Fruit fly (Drosophila melanogaster) whole organism, embryonic: ENCODE data around the gene CG43672.

Experiments used
- Adf1 ChIP-seq: fragments of 200-800 bp; sonication (Bioruptor generic); IDR thresholded peaks from 2 replicates; pipeline ENCODE4 v1.3.6; 2022; ENCODE audit warnings: missing biosample characterization, missing genetic modification characterization
- Asciz ChIP-seq: fragments of 200-800 bp; sonication (Bioruptor generic); optimal IDR thresholded peaks from 2 replicates; lab custom pipeline; 2017; ENCODE audit warnings: missing biosample characterization, mild to moderate bottlenecking, missing genetic modification characterization, missing genetic modification reagents
- BEAF-32 ChIP-seq: fragments of 200-800 bp; sonication (Bioruptor generic); optimal IDR thresholded peaks from 3 replicates; lab custom pipeline; 2017; ENCODE audit warnings: missing biosample characterization, missing genetic modification characterization, mild to moderate bottlenecking, moderate library complexity, missing genetic modification reagents
- Bgb ChIP-seq: fragments of 200-800 bp; sonication (Bioruptor generic); IDR thresholded peaks from 2 replicates; pipeline ENCODE4 v1.3.6; 2022; ENCODE audit warnings: missing biosample characterization, missing genetic modification characterization; ENCODE audit not compliant: partially characterized antibody
- CG12659 ChIP-seq: fragments of 200-800 bp; sonication (Bioruptor generic); optimal IDR thresholded peaks from 3 replicates; lab custom pipeline; 2017; ENCODE audit warnings: mild to moderate bottlenecking, missing biosample characterization, missing genetic modification reagents, missing genetic modification characterization
- CG15073 ChIP-seq: fragments of 200-800 bp; sonication (Bioruptor generic); optimal IDR thresholded peaks from 2 replicates; lab custom pipeline; 2016; ENCODE audit warnings: missing biosample characterization, missing genetic modification characterization
- CG15514 ChIP-seq: fragments of 200-800 bp; sonication (Bioruptor generic); optimal IDR thresholded peaks from 3 replicates; lab custom pipeline; 2017; ENCODE audit warnings: missing biosample characterization, missing genetic modification characterization, mild to moderate bottlenecking, moderate library complexity, missing genetic modification reagents
- CG17328 ChIP-seq: fragments of 200-800 bp; sonication (Bioruptor generic); IDR thresholded peaks from 2 replicates; pipeline ENCODE4 v1.3.6; 2022; ENCODE audit warnings: missing biosample characterization, missing genetic modification characterization
- CG2202 ChIP-seq: fragments of 200-800 bp; sonication (Bioruptor generic); optimal IDR thresholded peaks from 2 replicates; lab custom pipeline; 2018; ENCODE audit warnings: missing biosample characterization, mild to moderate bottlenecking, missing genetic modification characterization
- CG30403 ChIP-seq: fragments of 200-800 bp; sonication (Bioruptor generic); optimal IDR thresholded peaks from 3 replicates; lab custom pipeline; 2016; ENCODE audit warnings: missing biosample characterization, missing genetic modification characterization
- CG3065 ChIP-seq: fragments of 200-800 bp; sonication (Bioruptor generic); optimal IDR thresholded peaks from 2 replicates; lab custom pipeline; 2016; ENCODE audit warnings: missing biosample characterization, missing genetic modification characterization
- CG31388 ChIP-seq: fragments of 200-800 bp; sonication (Bioruptor generic); optimal IDR thresholded peaks from 2 replicates; lab custom pipeline; 2016; ENCODE audit warnings: missing biosample characterization, missing genetic modification characterization
- CG34376 ChIP-seq: fragments of 200-800 bp; sonication (Bioruptor generic); optimal IDR thresholded peaks from 2 replicates; lab custom pipeline; 2018; ENCODE audit warnings: missing biosample characterization, mild to moderate bottlenecking, missing genetic modification characterization
- CG4707 ChIP-seq: fragments of 200-800 bp; sonication (Bioruptor generic); optimal IDR thresholded peaks from 2 replicates; lab custom pipeline; 2018; ENCODE audit warnings: missing biosample characterization, mild to moderate bottlenecking, missing genetic modification characterization, moderate library complexity
- CG5953 ChIP-seq: fragments of 200-800 bp; sonication (Bioruptor generic); IDR thresholded peaks from 2 replicates; pipeline ENCODE4 v1.3.6; 2022; ENCODE audit warnings: missing biosample characterization, missing genetic modification characterization
- CG6765 ChIP-seq: fragments of 200-800 bp; sonication (Bioruptor generic); optimal IDR thresholded peaks from 3 replicates; lab custom pipeline; 2017; ENCODE audit warnings: missing biosample characterization, mild to moderate bottlenecking, missing genetic modification characterization
- CG6791 ChIP-seq: fragments of 200-800 bp; sonication (Bioruptor generic); IDR thresholded peaks from 3 replicates; pipeline ENCODE4 v1.3.6; 2022; ENCODE audit warnings: missing biosample characterization, missing genetic modification characterization; ENCODE audit not compliant: partially characterized antibody
- CG9932 ChIP-seq: fragments of 200-800 bp; sonication (Bioruptor generic); IDR thresholded peaks from 2 replicates; pipeline ENCODE4 v1.3.6; 2022; ENCODE audit warnings: missing biosample characterization, missing genetic modification characterization
- D19A ChIP-seq: fragments of 200-800 bp; optimal IDR thresholded peaks from 3 replicates; lab custom pipeline; 2019; ENCODE audit warnings: missing biosample characterization, mild to moderate bottlenecking, missing genetic modification characterization, moderate library complexity
- Deaf1 ChIP-seq: fragments of 200-800 bp; optimal IDR thresholded peaks from 3 replicates; lab custom pipeline; 2019; ENCODE audit warnings: missing biosample characterization, mild to moderate bottlenecking, missing genetic modification characterization, moderate library complexity
- Doc3 ChIP-seq: fragments of 200-800 bp; sonication (Bioruptor generic); IDR thresholded peaks from 3 replicates; pipeline ENCODE4 v1.3.6; 2022; ENCODE audit warnings: missing biosample characterization, missing genetic modification characterization; ENCODE audit not compliant: partially characterized antibody
- Dp ChIP-seq: fragments of 200-800 bp; sonication (Bioruptor generic); optimal IDR thresholded peaks from 2 replicates; lab custom pipeline; 2018; ENCODE audit warnings: missing biosample characterization, mild to moderate bottlenecking, missing genetic modification characterization, moderate library complexity
- HLH4C ChIP-seq: fragments of 200-800 bp; sonication (Bioruptor generic); IDR thresholded peaks from 3 replicates; pipeline ENCODE4 v1.3.6; 2022; ENCODE audit warnings: missing biosample characterization, missing genetic modification characterization; ENCODE audit not compliant: partially characterized antibody
- MBD-R2 ChIP-seq: fragments of 200-800 bp; sonication (Bioruptor generic); IDR thresholded peaks from 2 replicates; pipeline ENCODE4 v1.3.6; 2022; ENCODE audit warnings: missing biosample characterization, missing genetic modification characterization
- MESR4 ChIP-seq: fragments of 200-800 bp; sonication (Bioruptor generic); optimal IDR thresholded peaks from 2 replicates; lab custom pipeline; 2018; ENCODE audit warnings: missing biosample characterization, mild to moderate bottlenecking, missing genetic modification characterization, moderate library complexity
- Mes4 ChIP-seq: fragments of 200-800 bp; sonication (Bioruptor generic); optimal IDR thresholded peaks from 2 replicates; lab custom pipeline; 2016; ENCODE audit warnings: missing biosample characterization, missing genetic modification characterization
- Myb ChIP-seq: fragments of 200-800 bp; sonication (Bioruptor generic); optimal IDR thresholded peaks from 2 replicates; lab custom pipeline; 2016; ENCODE audit warnings: missing biosample characterization, missing genetic modification characterization
- NC2α ChIP-seq: fragments of 200-800 bp; sonication (Bioruptor generic); optimal IDR thresholded peaks from 2 replicates; lab custom pipeline; 2016; ENCODE audit warnings: missing biosample characterization, missing genetic modification characterization
- Oaz ChIP-seq: fragments of 200-800 bp; sonication (Bioruptor generic); IDR thresholded peaks from 2 replicates; pipeline ENCODE4 v1.3.6; 2022; ENCODE audit warnings: missing biosample characterization, missing genetic modification characterization
- amos ChIP-seq: fragments of 200-800 bp; sonication (Bioruptor generic); IDR thresholded peaks from 2 replicates; pipeline ENCODE4 v1.3.6; 2022; ENCODE audit warnings: missing biosample characterization, missing genetic modification characterization; ENCODE audit not compliant: partially characterized antibody
- ash1 ChIP-seq: fragments of 200-800 bp; sonication (Bioruptor generic); optimal IDR thresholded peaks from 2 replicates; lab custom pipeline; 2018; ENCODE audit warnings: missing biosample characterization, mild to moderate bottlenecking, missing genetic modification characterization
- fd3F ChIP-seq: fragments of 200-800 bp; sonication (Bioruptor generic); optimal IDR thresholded peaks from 2 replicates; lab custom pipeline; 2018; ENCODE audit warnings: missing biosample characterization, mild to moderate bottlenecking, missing genetic modification characterization, moderate library complexity
- gsb-n ChIP-seq: fragments of 200-800 bp; sonication (Bioruptor generic); optimal IDR thresholded peaks from 3 replicates; lab custom pipeline; 2018; ENCODE audit warnings: missing biosample characterization, mild to moderate bottlenecking, missing genetic modification characterization
- hb ChIP-seq: fragments of 200-800 bp; sonication (Bioruptor generic); IDR thresholded peaks from 3 replicates; pipeline ENCODE4 v1.3.6; 2022; ENCODE audit warnings: missing biosample characterization, missing genetic modification characterization; ENCODE audit not compliant: partially characterized antibody
- hbn ChIP-seq: fragments of 200-800 bp; sonication (Bioruptor generic); IDR thresholded peaks from 2 replicates; pipeline ENCODE4 v1.3.6; 2022; ENCODE audit warnings: missing biosample characterization, missing genetic modification characterization; ENCODE audit not compliant: partially characterized antibody
- her ChIP-seq: fragments of 200-800 bp; sonication (Bioruptor generic); optimal IDR thresholded peaks from 2 replicates; lab custom pipeline; 2016; ENCODE audit warnings: missing biosample characterization, missing genetic modification characterization
- ind ChIP-seq: fragments of 200-800 bp; sonication (Bioruptor generic); optimal IDR thresholded peaks from 3 replicates; lab custom pipeline; 2016; ENCODE audit warnings: missing biosample characterization, missing genetic modification characterization
- knrl ChIP-seq: fragments of 200-800 bp; sonication (Bioruptor generic); IDR thresholded peaks from 3 replicates; pipeline ENCODE4 v1.3.6; 2022; ENCODE audit warnings: missing biosample characterization, missing genetic modification characterization; ENCODE audit not compliant: partially characterized antibody
- lab ChIP-seq: fragments of 200-800 bp; sonication (Bioruptor generic); optimal IDR thresholded peaks from 3 replicates; lab custom pipeline; 2017; ENCODE audit warnings: missing biosample characterization, missing genetic modification characterization, mild to moderate bottlenecking, moderate library complexity, missing genetic modification reagents
- luna ChIP-seq: fragments of 200-800 bp; sonication (Bioruptor generic); optimal IDR thresholded peaks from 2 replicates; lab custom pipeline; 2016; ENCODE audit warnings: missing biosample characterization, missing genetic modification characterization
- mirr ChIP-seq: fragments of 200-800 bp; sonication (Bioruptor generic); optimal IDR thresholded peaks from 3 replicates; lab custom pipeline; 2018; ENCODE audit warnings: missing biosample characterization, mild to moderate bottlenecking, missing genetic modification characterization
- mld ChIP-seq: fragments of 200-800 bp; sonication (Bioruptor generic); IDR thresholded peaks from 3 replicates; pipeline ENCODE4 v1.3.6; 2022; ENCODE audit warnings: missing biosample characterization, missing genetic modification characterization; ENCODE audit not compliant: partially characterized antibody
- p53 ChIP-seq: fragments of 200-800 bp; sonication (Bioruptor generic); optimal IDR thresholded peaks from 2 replicates; lab custom pipeline; 2016; ENCODE audit warnings: missing biosample characterization, missing genetic modification characterization
- ranshi ChIP-seq: fragments of 200-800 bp; sonication (Bioruptor generic); IDR thresholded peaks from 2 replicates; pipeline ENCODE4 v1.3.6; 2022; ENCODE audit warnings: missing biosample characterization, missing genetic modification characterization
- sens-2 ChIP-seq: fragments of 200-800 bp; sonication (Bioruptor generic); IDR thresholded peaks from 2 replicates; pipeline ENCODE4 v1.3.6; 2022; ENCODE audit warnings: missing biosample characterization, missing genetic modification characterization
- tap ChIP-seq: fragments of 200-800 bp; optimal IDR thresholded peaks from 3 replicates; lab custom pipeline; 2019; ENCODE audit warnings: missing biosample characterization, mild to moderate bottlenecking, missing genetic modification characterization, moderate library complexity
- trem ChIP-seq: fragments of 200-800 bp; optimal IDR thresholded peaks from 3 replicates; lab custom pipeline; 2019; ENCODE audit warnings: missing biosample characterization, mild to moderate bottlenecking, missing genetic modification characterization, moderate library complexity
- vnd ChIP-seq: fragments of 200-800 bp; sonication (Bioruptor generic); IDR thresholded peaks from 3 replicates; pipeline ENCODE4 v1.3.6; 2022; ENCODE audit warnings: missing biosample characterization, missing genetic modification characterization; ENCODE audit not compliant: partially characterized antibody
- zen2 ChIP-seq: fragments of 200-800 bp; sonication (Bioruptor generic); IDR thresholded peaks from 3 replicates; pipeline ENCODE4 v1.3.6; 2022; ENCODE audit warnings: missing biosample characterization, missing genetic modification characterization; ENCODE audit not compliant: partially characterized antibody

CG43672 gene

dm6 chrX:15772663-15773062 lies at the start of gene CG43672:
CG43672 (plus strand) TSS chrX:15772963.
- no peak for TF ChIP-seq lab (GFP tag; lab: Kevin White, UChicago)
- no peak for TF ChIP-seq CG4707 (GFP tag; lab: Kevin White, UChicago)
- TF ChIP-seq p53 (GFP tag; lab: Kevin White, UChicago) = no peak
- no peak for TF ChIP-seq CG15514 (GFP tag; lab: Kevin White, UChicago)
- TF ChIP-seq CG15073 (GFP tag; lab: Kevin White, UChicago) = no peak
- no peak for TF ChIP-seq tap (tag; lab: Kevin White, UChicago)
- no peak for TF ChIP-seq Deaf1 (tag; lab: Kevin White, UChicago)
- TF ChIP-seq her = no peak
- TF ChIP-seq Mes4 (GFP tag; lab: Kevin White, UChicago) = no peak
- TF ChIP-seq CG12659 = no peak
- TF ChIP-seq trem = no peak
- TF ChIP-seq CG31388 = no peak
- TF ChIP-seq fd3F (GFP tag; lab: Kevin White, UChicago) = no peak
- no peak for TF ChIP-seq sens-2 (GFP tag; lab: Robert Waterston, UW)
- no peak for TF ChIP-seq CG3065 (GFP tag; lab: Kevin White, UChicago)

- TF ChIP-seq CG6765 (no peak), MBD-R2 (GFP tag; lab: Robert Waterston, UW) (peak; percentile 70), MESR4 (peak; percentile 50), CG5953 (no peak), Bgb (GFP tag; lab: Robert Waterston, UW) (peak; percentile 73), D19A (tag; lab: Kevin White, UChicago) (no peak), Dp (peak; percentile 85), CG2202 (tag; lab: Kevin White, UChicago) (no peak), Oaz (GFP tag; lab: Robert Waterston, UW) (no peak), zen2 (GFP tag; lab: Robert Waterston, UW) (peak; percentile 86), CG9932 (GFP tag; lab: Robert Waterston, UW) (no peak), ind (no peak), CG6791 (GFP tag; lab: Robert Waterston, UW) (peak; percentile 86), BEAF-32 (GFP tag; lab: Kevin White, UChicago) (peak; percentile 68), CG17328 (no peak), hb (GFP tag; lab: Robert Waterston, UW) (peak; percentile 59; the same call in 1 of the 3 replicates), NC2α (no peak), luna (GFP tag; lab: Kevin White, UChicago) (no peak), amos (GFP tag; lab: Robert Waterston, UW) (peak; percentile 72), mld (GFP tag; lab: Robert Waterston, UW) (peak; percentile 75; the same call in 2 of the 3 replicates), Adf1 (GFP tag; lab: Robert Waterston, UW) (no peak), Doc3 (GFP tag; lab: Robert Waterston, UW) (peak; percentile 72), vnd (GFP tag; lab: Robert Waterston, UW) (peak; percentile 61; the same call in 2 of the 3 replicates), knrl (GFP tag; lab: Robert Waterston, UW) (peak; percentile 44; the same call in 2 of the 3 replicates), mirr (GFP tag; lab: Kevin White, UChicago) (no peak), Asciz (no peak), CG34376 (GFP tag; lab: Kevin White, UChicago) (no peak), hbn (GFP tag; lab: Robert Waterston, UW) (peak; percentile 69), gsb-n (tag; lab: Kevin White, UChicago) (no peak), CG30403 (no peak), ranshi (GFP tag; lab: Robert Waterston, UW) (no peak), HLH4C (peak; percentile 82), ash1 (GFP tag; lab: Kevin White, UChicago) (no peak), Myb (GFP tag; lab: Kevin White, UChicago) (peak; percentile 34)
These were observed 40.8 kb upstream of the CG43672 start, which contains the start of gene CG8191 for dm6 chrX:15731968-15732367. CG8191 (plus strand) TSS chrX:15732178.
